Fruit fly (Drosophila melanogaster) whole organism, embryonic: ENCODE measurements around the gene CG42685.

Source experiments
- Atf6 ChIP-seq: fragments of 200-800 bp; sonication (Bioruptor generic); IDR thresholded peaks from 2 replicates; pipeline ENCODE4 v1.3.6; 2022; ENCODE audit warnings: missing biosample characterization, missing genetic modification characterization
- CG10274 ChIP-seq: fragments of 200-800 bp; sonication (Bioruptor generic); optimal IDR thresholded peaks from 3 replicates; lab custom pipeline; 2017; ENCODE audit warnings: missing biosample characterization, mild to moderate bottlenecking, missing genetic modification characterization
- CG10431 ChIP-seq: fragments of 200-800 bp; sonication (Bioruptor generic); optimal IDR thresholded peaks from 3 replicates; lab custom pipeline; 2018; ENCODE audit warnings: missing biosample characterization, mild to moderate bottlenecking, missing genetic modification characterization
- CG13123 ChIP-seq: fragments of 200-800 bp; sonication (Bioruptor generic); optimal IDR thresholded peaks from 2 replicates; lab custom pipeline; 2016; ENCODE audit warnings: missing biosample characterization, missing genetic modification characterization
- CG1529 ChIP-seq: fragments of 200-800 bp; sonication (Bioruptor generic); optimal IDR thresholded peaks from 3 replicates; lab custom pipeline; 2018; ENCODE audit warnings: missing biosample characterization, missing genetic modification characterization
- CG16813 ChIP-seq: fragments of 200-800 bp; sonication (Bioruptor generic); IDR thresholded peaks from 3 replicates; pipeline ENCODE4 v1.3.6; 2022; ENCODE audit warnings: missing biosample characterization, missing genetic modification characterization; ENCODE audit not compliant: partially characterized antibody
- CG18599 ChIP-seq: fragments of 200-800 bp; sonication (Bioruptor generic); optimal IDR thresholded peaks from 3 replicates; lab custom pipeline; 2017; ENCODE audit warnings: missing biosample characterization, missing genetic modification characterization, mild to moderate bottlenecking, moderate library complexity, missing genetic modification reagents
- CG18764 ChIP-seq: fragments of 200-800 bp; sonication (Bioruptor generic); optimal IDR thresholded peaks from 3 replicates; lab custom pipeline; 2016; ENCODE audit warnings: missing biosample characterization, missing genetic modification characterization
- CG2116 ChIP-seq: fragments of 200-800 bp; sonication (Bioruptor generic); optimal IDR thresholded peaks from 3 replicates; lab custom pipeline; 2018; ENCODE audit warnings: missing biosample characterization, mild to moderate bottlenecking, missing genetic modification characterization
- CG2875 ChIP-seq: fragments of 200-800 bp; sonication (Bioruptor generic); optimal IDR thresholded peaks from 2 replicates; lab custom pipeline; 2017; ENCODE audit warnings: missing biosample characterization, mild to moderate bottlenecking, missing genetic modification characterization, missing genetic modification reagents
- CG32772 ChIP-seq: fragments of 200-800 bp; sonication (Bioruptor generic); IDR thresholded peaks from 2 replicates; pipeline ENCODE4 v1.3.6; 2022; ENCODE audit warnings: missing biosample characterization, missing genetic modification characterization
- CG8281 ChIP-seq: fragments of 200-800 bp; sonication (Bioruptor generic); optimal IDR thresholded peaks from 2 replicates; lab custom pipeline; 2018; ENCODE audit warnings: missing biosample characterization, mild to moderate bottlenecking, missing genetic modification characterization, moderate library complexity
- CG8388 ChIP-seq: fragments of 200-800 bp; sonication (Bioruptor generic); optimal IDR thresholded peaks from 2 replicates; lab custom pipeline; 2019; ENCODE audit warnings: missing biosample characterization, mild to moderate bottlenecking, missing genetic modification characterization, moderate library complexity
- CG9797 ChIP-seq: fragments of 200-800 bp; sonication (Bioruptor generic); optimal IDR thresholded peaks from 3 replicates; lab custom pipeline; 2018; ENCODE audit warnings: missing biosample characterization, mild to moderate bottlenecking, missing genetic modification characterization
- D19A ChIP-seq: fragments of 200-800 bp; optimal IDR thresholded peaks from 3 replicates; lab custom pipeline; 2019; ENCODE audit warnings: missing biosample characterization, mild to moderate bottlenecking, missing genetic modification characterization, moderate library complexity
- Dp ChIP-seq: fragments of 200-800 bp; sonication (Bioruptor generic); optimal IDR thresholded peaks from 2 replicates; lab custom pipeline; 2018; ENCODE audit warnings: missing biosample characterization, mild to moderate bottlenecking, missing genetic modification characterization, moderate library complexity
- Fer3 ChIP-seq: fragments of 200-800 bp; sonication (Bioruptor generic); optimal IDR thresholded peaks from 2 replicates; lab custom pipeline; 2018; ENCODE audit warnings: missing biosample characterization, mild to moderate bottlenecking, missing genetic modification characterization, moderate library complexity
- HLH3B ChIP-seq: fragments of 200-800 bp; sonication (Bioruptor generic); IDR thresholded peaks from 2 replicates; pipeline ENCODE4 v1.3.6; 2022; ENCODE audit warnings: missing biosample characterization, missing genetic modification characterization
- Hr3 ChIP-seq: fragments of 200-800 bp; sonication (Bioruptor generic); optimal IDR thresholded peaks from 3 replicates; lab custom pipeline; 2016; ENCODE audit warnings: missing biosample characterization, missing genetic modification characterization
- Hr39 ChIP-seq: fragments of >200 bp; optimal IDR thresholded peaks from 2 replicates; lab custom pipeline; 2017
- Lhr ChIP-seq: fragments of 200-800 bp; sonication (Bioruptor generic); optimal IDR thresholded peaks from 3 replicates; lab custom pipeline; 2017; ENCODE audit warnings: mild to moderate bottlenecking, missing biosample characterization, missing genetic modification reagents, missing genetic modification characterization
- Nf-YC ChIP-seq: fragments of 200-800 bp; optimal IDR thresholded peaks from 3 replicates; lab custom pipeline; 2019; ENCODE audit warnings: missing biosample characterization, mild to moderate bottlenecking, missing genetic modification characterization, moderate library complexity
- Ptx1 ChIP-seq: fragments of 200-800 bp; sonication (Bioruptor generic); IDR thresholded peaks from 2 replicates; pipeline ENCODE4 v1.3.6; 2022; ENCODE audit warnings: missing biosample characterization, missing genetic modification characterization
- Tbp ChIP-seq: fragments of >200 bp; optimal IDR thresholded peaks from 2 replicates; lab custom pipeline; 2018; ENCODE audit warnings: missing biosample characterization, missing genetic modification characterization
- dm ChIP-seq: fragments of 200-800 bp; sonication (Bioruptor generic); optimal IDR thresholded peaks from 3 replicates; lab custom pipeline; 2016; ENCODE audit warnings: missing biosample characterization, missing genetic modification characterization
- ewg ChIP-seq: fragments of 200-800 bp; sonication (Bioruptor generic); optimal IDR thresholded peaks from 3 replicates; lab custom pipeline; 2017; ENCODE audit warnings: mild to moderate bottlenecking, missing biosample characterization, missing genetic modification reagents, missing genetic modification characterization
- h ChIP-seq: fragments of >200 bp; optimal IDR thresholded peaks from 2 replicates; lab custom pipeline; 2017
- her ChIP-seq: fragments of 200-800 bp; sonication (Bioruptor generic); optimal IDR thresholded peaks from 2 replicates; lab custom pipeline; 2016; ENCODE audit warnings: missing biosample characterization, missing genetic modification characterization
- jing ChIP-seq: fragments of 200-800 bp; sonication (Bioruptor generic); optimal IDR thresholded peaks from 2 replicates; lab custom pipeline; 2018; ENCODE audit warnings: missing biosample characterization, mild to moderate bottlenecking, missing genetic modification characterization
- lov ChIP-seq, 2 experiments: fragments of 200-800 bp in 1 of 2; fragments of >200 bp in 1 of 2; sonication (Bioruptor generic) in 1 of 2; IDR thresholded peaks in 1 of 2; optimal IDR thresholded peaks in 1 of 2; 2 replicates in 1 of 2; 3 replicates in 1 of 2; pipeline versions ENCODE4 v1.3.6 to Lab custom; 2017 to 2022; ENCODE audit warnings: missing biosample characterization in 1 of 2, missing genetic modification characterization in 1 of 2
- luna ChIP-seq: fragments of 200-800 bp; sonication (Bioruptor generic); optimal IDR thresholded peaks from 2 replicates; lab custom pipeline; 2016; ENCODE audit warnings: missing biosample characterization, missing genetic modification characterization
- nau ChIP-seq: fragments of 200-800 bp; sonication (Bioruptor generic); optimal IDR thresholded peaks from 3 replicates; lab custom pipeline; 2017; ENCODE audit warnings: missing biosample characterization, mild to moderate bottlenecking, missing genetic modification characterization, missing genetic modification reagents
- nmo ChIP-seq: fragments of 200-800 bp; sonication (Bioruptor generic); optimal IDR thresholded peaks from 2 replicates; lab custom pipeline; 2018; ENCODE audit warnings: missing biosample characterization, mild to moderate bottlenecking, missing genetic modification characterization, moderate library complexity
- oc ChIP-seq: fragments of 200-800 bp; sonication (Bioruptor generic); optimal IDR thresholded peaks from 2 replicates; lab custom pipeline; 2018; ENCODE audit warnings: missing biosample characterization, mild to moderate bottlenecking, missing genetic modification characterization, moderate library complexity
- p53 ChIP-seq: fragments of 200-800 bp; sonication (Bioruptor generic); optimal IDR thresholded peaks from 2 replicates; lab custom pipeline; 2016; ENCODE audit warnings: missing biosample characterization, missing genetic modification characterization
- pho ChIP-seq: fragments of 200-800 bp; sonication (Bioruptor generic); optimal IDR thresholded peaks from 2 replicates; lab custom pipeline; 2016; ENCODE audit warnings: missing biosample characterization, missing genetic modification characterization
- pros ChIP-seq: fragments of 200-800 bp; sonication (Bioruptor generic); optimal IDR thresholded peaks from 3 replicates; lab custom pipeline; 2019; ENCODE audit warnings: missing biosample characterization, mild to moderate bottlenecking, missing genetic modification characterization, moderate library complexity
- pzg ChIP-seq: fragments of 200-800 bp; sonication (Bioruptor generic); optimal IDR thresholded peaks from 3 replicates; lab custom pipeline; 2018; ENCODE audit warnings: missing biosample characterization, mild to moderate bottlenecking, missing genetic modification characterization, moderate library complexity
- ro ChIP-seq: fragments of 200-800 bp; sonication (Bioruptor generic); IDR thresholded peaks from 2 replicates; pipeline ENCODE4 v1.3.6; 2022; ENCODE audit warnings: missing biosample characterization, missing genetic modification characterization
- sc ChIP-seq, 3 experiments: fragments of >200 bp in 2 of 3; fragments of 200-800 bp in 1 of 3; sonication (Bioruptor generic) in 1 of 3; optimal IDR thresholded peaks; 2 replicates in 2 of 3; 3 replicates in 1 of 3; lab custom pipeline; 2017; ENCODE audit warnings: mild to moderate bottlenecking in 1 of 3, missing biosample characterization in 1 of 3, missing genetic modification characterization in 1 of 3, missing genetic modification reagents in 1 of 3
- schlank ChIP-seq: fragments of 200-800 bp; sonication (Bioruptor generic); optimal IDR thresholded peaks from 2 replicates; lab custom pipeline; 2018; ENCODE audit warnings: missing biosample characterization, mild to moderate bottlenecking, missing genetic modification characterization
- scrt ChIP-seq: fragments of 200-800 bp; sonication (Bioruptor generic); optimal IDR thresholded peaks from 2 replicates; lab custom pipeline; 2018; ENCODE audit warnings: missing biosample characterization, mild to moderate bottlenecking, missing genetic modification characterization, moderate library complexity
- sens-2 ChIP-seq: fragments of 200-800 bp; sonication (Bioruptor generic); IDR thresholded peaks from 2 replicates; pipeline ENCODE4 v1.3.6; 2022; ENCODE audit warnings: missing biosample characterization, missing genetic modification characterization
- seq ChIP-seq: fragments of 200-800 bp; sonication (Bioruptor generic); IDR thresholded peaks from 2 replicates; pipeline ENCODE4 v1.3.6; 2022; ENCODE audit warnings: missing biosample characterization, missing genetic modification characterization
- slp2 ChIP-seq: fragments of 200-800 bp; sonication (Bioruptor generic); optimal IDR thresholded peaks from 2 replicates; lab custom pipeline; 2016; ENCODE audit warnings: missing biosample characterization, missing genetic modification characterization
- sna ChIP-seq: fragments of 200-800 bp; sonication (Bioruptor generic); IDR thresholded peaks from 2 replicates; pipeline ENCODE4 v1.3.6; 2022; ENCODE audit warnings: missing biosample characterization, missing genetic modification characterization; ENCODE audit not compliant: partially characterized antibody
- tx ChIP-seq: fragments of 200-800 bp; sonication (Bioruptor generic); optimal IDR thresholded peaks from 2 replicates; lab custom pipeline; 2016; ENCODE audit warnings: missing biosample characterization, missing genetic modification characterization
- usp ChIP-seq: fragments of >200 bp; optimal IDR thresholded peaks from 2 replicates; lab custom pipeline; 2017; ENCODE audit warnings: missing biosample characterization, missing genetic modification characterization

The CG42685 gene

dm6 chr2L:14688922-14689711 lies 40.9 kb downstream of the CG42685 start, which contains the start of gene osp (continued):
- TF ChIP-seq nau (peak; percentile 97), Fer3 (tag; lab: Kevin White, UChicago) (peak; percentile 99), ewg (GFP tag; lab: Kevin White, UChicago) (peak; percentile 95), lov (optimal IDR thresholded peaks at IDR 0.05; lab: Kevin White, UChicago) (no peak), lov (GFP tag; IDR thresholded peaks at IDR 0.05; lab: Robert Waterston, UW) (peak; percentile 98), usp (GFP tag; lab: Kevin White, UChicago) (no peak), CG18599 (GFP tag; lab: Kevin White, UChicago) (peak; percentile 99), h (lab: Kevin White, UChicago) (no peak), her (GFP tag; lab: Kevin White, UChicago) (peak; percentile 35), Ptx1 (GFP tag; lab: Robert Waterston, UW) (peak; percentile 99), pros (peak; percentile 39), Atf6 (peak; percentile 99), Nf-YC (tag; lab: Kevin White, UChicago) (peak; percentile 89), pho (peak; percentile 79), CG13123 (peak; percentile 92), CG2875 (GFP tag; lab: Kevin White, UChicago) (peak; percentile 96), oc (tag; lab: Kevin White, UChicago) (peak; percentile 99), CG16813 (no peak), Hr39 (no peak), CG8281 (tag; lab: Kevin White, UChicago) (peak; percentile 93), sens-2 (GFP tag; lab: Robert Waterston, UW) (peak; percentile 93), scrt (GFP tag; lab: Kevin White, UChicago) (peak; percentile 95), seq (GFP tag; lab: Robert Waterston, UW) (peak; percentile 98), CG10274 (GFP tag; lab: Kevin White, UChicago) (peak; percentile 81), Dp (GFP tag; lab: Kevin White, UChicago) (peak; percentile 40), CG9797 (peak; percentile 45), schlank (tag; lab: Kevin White, UChicago) (peak; percentile 94), Lhr (GFP tag; lab: Kevin White, UChicago) (peak; percentile 94), luna (GFP tag; lab: Kevin White, UChicago) (no peak), sc (optimal IDR thresholded peaks at IDR 0.05; lab: Kevin White, UChicago) (no peak), sc (GFP tag; optimal IDR thresholded peaks at IDR 0.05; lab: Kevin White, UChicago) (peak; percentile 95), slp2 (GFP tag; lab: Kevin White, UChicago) (peak; percentile 47), p53 (GFP tag; lab: Kevin White, UChicago) (peak; percentile 42), D19A (peak; percentile 100), tx (GFP tag; lab: Kevin White, UChicago) (peak; percentile 72), CG18764 (GFP tag; lab: Kevin White, UChicago) (peak; percentile 95), dm (GFP tag; lab: Kevin White, UChicago) (peak; percentile 38), ro (GFP tag; lab: Robert Waterston, UW) (peak; percentile 96), CG10431 (GFP tag; lab: Kevin White, UChicago) (peak; percentile 84), Hr3 (GFP tag; lab: Kevin White, UChicago) (peak; percentile 97), Tbp (GFP tag; lab: Kevin White, UChicago) (no peak), CG2116 (GFP tag; lab: Kevin White, UChicago) (peak; percentile 86), nmo (GFP tag; lab: Kevin White, UChicago) (peak; percentile 100), HLH3B (GFP tag; lab: Robert Waterston, UW) (peak; percentile 100), jing (GFP tag; lab: Kevin White, UChicago) (peak; percentile 92), CG1529 (peak; percentile 97), CG8388 (GFP tag; lab: Kevin White, UChicago) (peak; percentile 99), CG32772 (GFP tag; lab: Robert Waterston, UW) (peak; percentile 98), pzg (GFP tag; lab: Kevin White, UChicago) (peak; percentile 31), sna (GFP tag; lab: Robert Waterston, UW) (peak; percentile 46)
